Worm (Caenorhabditis elegans) whole organism, L1 larva: Measurements from ENCODE around the gene lir-1.

Experiments used
- C04F5.9 ChIP-seq: sonication (generic microtip); optimal IDR thresholded peaks from 2 replicates; lab custom pipeline; 2016; ENCODE audit warnings: missing genetic modification characterization, missing compliant biosample characterization
- Y116A8C.19 ChIP-seq: sonication (generic microtip); optimal IDR thresholded peaks from 2 replicates; lab custom pipeline; 2016; ENCODE audit warnings: missing compliant biosample characterization, missing genetic modification characterization, borderline replicate concordance
- ama-1 ChIP-seq: fragments of 150-350 bp; optimal IDR thresholded peaks from 2 replicates; lab custom pipeline; 2014
- ceh-63 ChIP-seq: fragments of 200-800 bp; sonication (Bioruptor generic); optimal IDR thresholded peaks from 2 replicates; lab custom pipeline; 2018; ENCODE audit warnings: mild to moderate bottlenecking, missing genetic modification characterization, missing compliant biosample characterization
- ceh-88 ChIP-seq: fragments of 200-800 bp; sonication (Bioruptor generic); IDR thresholded peaks from 2 replicates; pipeline ENCODE4 v1.3.6; 2022; ENCODE audit warnings: missing genetic modification characterization, missing compliant biosample characterization
- ces-1 ChIP-seq: fragments of 150-350 bp; optimal IDR thresholded peaks from 2 replicates; lab custom pipeline; 2014; ENCODE audit warnings: missing biosample characterization, missing genetic modification reagents, missing genetic modification characterization
- efl-1 ChIP-seq, 4 experiments: fragments of 150-350 bp; optimal IDR thresholded peaks in 3 of 4; peaks in 1 of 4; 1 replicate in 1 of 4; 2 replicates in 3 of 4; lab custom pipeline; 2014; ENCODE audit warnings: missing biosample characterization in 2 of 4, missing genetic modification characterization in 2 of 4, missing genetic modification reagents in 2 of 4
- efl-3 ChIP-seq: fragments of 200-800 bp; sonication (Bioruptor generic); optimal IDR thresholded peaks from 2 replicates; lab custom pipeline; 2018; ENCODE audit warnings: mild to moderate bottlenecking, missing genetic modification characterization, missing compliant biosample characterization
- egl-13 ChIP-seq: sonication (generic microtip); optimal IDR thresholded peaks from 2 replicates; lab custom pipeline; 2016; ENCODE audit warnings: missing genotype, missing genetic modification reagents, missing genetic modification characterization, missing compliant biosample characterization
- fkh-10 ChIP-seq: sonication (generic microtip); optimal IDR thresholded peaks from 2 replicates; lab custom pipeline; 2017; ENCODE audit warnings: missing biosample characterization, missing genetic modification reagents, missing genetic modification characterization
- fkh-4 ChIP-seq: sonication (generic microtip); optimal IDR thresholded peaks from 2 replicates; lab custom pipeline; 2016; ENCODE audit warnings: missing compliant biosample characterization, missing genetic modification characterization, borderline replicate concordance
- fkh-8 ChIP-seq: sonication (generic microtip); optimal IDR thresholded peaks from 2 replicates; lab custom pipeline; 2016; ENCODE audit warnings: mild to moderate bottlenecking, missing genetic modification characterization, missing compliant biosample characterization
- hlh-17 ChIP-seq: fragments of 200-800 bp; sonication (Bioruptor generic); optimal IDR thresholded peaks from 2 replicates; lab custom pipeline; 2018; ENCODE audit warnings: missing genetic modification characterization, mild to moderate bottlenecking, missing compliant biosample characterization, moderate library complexity, borderline replicate concordance
- lin-13 ChIP-seq: fragments of 150-350 bp; optimal IDR thresholded peaks from 2 replicates; lab custom pipeline; 2014; ENCODE audit warnings: missing biosample characterization, missing genetic modification reagents, missing genetic modification characterization
- lin-14 ChIP-seq: fragments of 200-800 bp; sonication (Bioruptor generic); optimal IDR thresholded peaks from 2 replicates; lab custom pipeline; 2018; ENCODE audit warnings: mild to moderate bottlenecking, missing genetic modification characterization, moderate library complexity, missing compliant biosample characterization
- lin-39 ChIP-seq: fragments of 150-350 bp; optimal IDR thresholded peaks from 2 replicates; lab custom pipeline; 2014; ENCODE audit warnings: missing biosample characterization, missing genetic modification reagents, missing genetic modification characterization
- lir-3 ChIP-seq: sonication (generic microtip); optimal IDR thresholded peaks from 2 replicates; lab custom pipeline; 2016; ENCODE audit warnings: mild to moderate bottlenecking, missing genetic modification characterization, moderate library complexity, missing compliant biosample characterization; ENCODE audit not compliant: poor library complexity
- lsy-2 ChIP-seq, 2 experiments: fragments of 150-350 bp; optimal IDR thresholded peaks; 2 replicates each; lab custom pipeline; 2014; ENCODE audit warnings: missing biosample characterization in 2 of 2, missing genetic modification characterization in 2 of 2
- mab-9 ChIP-seq: fragments of 200-800 bp; sonication (Bioruptor generic); IDR thresholded peaks from 2 replicates; pipeline ENCODE4 v1.3.6; 2022; ENCODE audit warnings: missing genetic modification reagents, missing genetic modification characterization, missing compliant biosample characterization
- mef-2 ChIP-seq: fragments of 150-350 bp; optimal IDR thresholded peaks from 2 replicates; lab custom pipeline; 2014; ENCODE audit warnings: missing biosample characterization, missing genetic modification characterization
- mep-1 ChIP-seq: fragments of 150-350 bp; optimal IDR thresholded peaks from 2 replicates; lab custom pipeline; 2014; ENCODE audit warnings: missing biosample characterization, missing genetic modification characterization
- nhr-12 ChIP-seq: sonication (generic microtip); optimal IDR thresholded peaks from 2 replicates; lab custom pipeline; 2017; ENCODE audit warnings: missing biosample characterization, missing genetic modification characterization
- nhr-19 ChIP-seq: fragments of 200-800 bp; sonication (Bioruptor generic); conservative IDR thresholded peaks from 2 replicates; pipeline ENCODE4 v1.3.6; 2022; ENCODE audit warnings: missing genetic modification characterization, missing compliant biosample characterization
- nhr-20 ChIP-seq: sonication (generic microtip); optimal IDR thresholded peaks from 2 replicates; lab custom pipeline; 2016; ENCODE audit warnings: mild to moderate bottlenecking, missing genetic modification characterization, missing compliant biosample characterization
- nhr-237 ChIP-seq: fragments of 150-350 bp; optimal IDR thresholded peaks from 2 replicates; lab custom pipeline; 2014; ENCODE audit warnings: missing biosample characterization, missing genetic modification characterization
- nhr-71 ChIP-seq: sonication (generic microtip); optimal IDR thresholded peaks from 2 replicates; lab custom pipeline; 2016; ENCODE audit warnings: mild to moderate bottlenecking, missing genetic modification characterization, moderate library complexity, missing compliant biosample characterization
- nhr-85 ChIP-seq: sonication (generic microtip); peaks from one replicate; lab custom pipeline; 2016; ENCODE audit warnings: missing genetic modification characterization, inconsistent platforms, missing compliant biosample characterization
- nhr-90 ChIP-seq: sonication (generic microtip); optimal IDR thresholded peaks from 2 replicates; lab custom pipeline; 2016; ENCODE audit warnings: mild to moderate bottlenecking, missing genetic modification characterization, missing compliant biosample characterization; ENCODE audit not compliant: poor library complexity
- rnt-1 ChIP-seq: sonication (generic microtip); optimal IDR thresholded peaks from 2 replicates; lab custom pipeline; 2016; ENCODE audit warnings: mild to moderate bottlenecking, missing genetic modification characterization, moderate library complexity, missing compliant biosample characterization
- skn-1 ChIP-seq: fragments of 150-350 bp; optimal IDR thresholded peaks from 2 replicates; lab custom pipeline; 2014; ENCODE audit warnings: missing biosample characterization, missing genetic modification characterization
- sptf-1 ChIP-seq: fragments of 150-350 bp; optimal IDR thresholded peaks from 2 replicates; lab custom pipeline; 2014; ENCODE audit warnings: missing biosample characterization, missing genetic modification characterization
- tbx-2 ChIP-seq: sonication (generic microtip); optimal IDR thresholded peaks from 2 replicates; lab custom pipeline; 2016; ENCODE audit warnings: missing genetic modification characterization, missing compliant biosample characterization
- tlp-1 ChIP-seq: fragments of 150-350 bp; optimal IDR thresholded peaks from 2 replicates; lab custom pipeline; 2014; ENCODE audit warnings: missing biosample characterization, missing genetic modification characterization
- unc-130 ChIP-seq: fragments of 150-350 bp; optimal IDR thresholded peaks from 2 replicates; lab custom pipeline; 2017; ENCODE audit warnings: missing biosample characterization, missing genetic modification characterization, inconsistent platforms
- unc-30 ChIP-seq: sonication (generic microtip); optimal IDR thresholded peaks from 2 replicates; lab custom pipeline; 2017; ENCODE audit warnings: missing biosample characterization, missing genetic modification characterization
- unc-62 ChIP-seq: fragments of 150-350 bp; optimal IDR thresholded peaks from 2 replicates; lab custom pipeline; 2014; ENCODE audit warnings: missing biosample characterization, missing genetic modification reagents, missing genetic modification characterization
- unc-86 ChIP-seq: sonication (generic microtip); optimal IDR thresholded peaks from 2 replicates; lab custom pipeline; 2016; ENCODE audit warnings: missing genetic modification characterization, missing compliant biosample characterization
- vab-15 ChIP-seq: sonication (generic microtip); optimal IDR thresholded peaks from 2 replicates; lab custom pipeline; 2017; ENCODE audit warnings: missing genotype, mild to moderate bottlenecking, missing genetic modification characterization, missing compliant biosample characterization
- xbp-1 ChIP-seq: sonication (generic microtip); optimal IDR thresholded peaks from 2 replicates; lab custom pipeline; 2016; ENCODE audit warnings: missing genetic modification characterization, missing compliant biosample characterization
- zag-1 ChIP-seq: fragments of 150-350 bp; optimal IDR thresholded peaks from 2 replicates; lab custom pipeline; 2014; ENCODE audit warnings: missing biosample characterization, missing genetic modification characterization
- ztf-11 ChIP-seq, 2 experiments: sonication (generic microtip); optimal IDR thresholded peaks; 2 replicates each; lab custom pipeline; 2016 to 2017; ENCODE audit warnings: missing genetic modification characterization in 2 of 2, missing biosample characterization in 1 of 2, missing compliant biosample characterization in 1 of 2

The lir-1 gene

DNA sequence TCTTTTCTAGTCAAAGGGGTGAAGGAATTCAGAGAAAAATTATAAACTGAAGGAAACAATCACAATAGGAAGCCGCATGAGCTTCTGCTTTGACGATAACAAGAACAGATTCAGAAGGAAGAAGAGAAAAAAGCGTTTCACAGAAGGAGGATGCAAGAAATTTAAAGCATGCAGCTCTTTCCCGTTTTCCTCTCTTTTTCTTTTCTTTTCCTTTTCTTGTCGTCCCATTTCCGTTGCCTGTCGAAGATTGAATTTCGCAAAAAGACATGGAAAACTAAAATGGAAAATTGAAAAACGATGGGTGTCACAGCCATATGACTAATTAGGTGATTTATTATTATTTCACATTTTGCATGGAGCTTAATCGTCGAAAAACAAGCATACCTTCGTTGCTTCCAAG lies 44.3 kb downstream of the lir-1 start:
- TF ChIP-seq ceh-63 (GFP tag; lab: Kevin White, UChicago), result no peak
- no peak for TF ChIP-seq hlh-17 (GFP tag; lab: Kevin White, UChicago)
- no peak for TF ChIP-seq rnt-1
- no peak for TF ChIP-seq lsy-2 (tag; optimal IDR thresholded peaks at IDR 0.05; lab: Kevin White, UChicago)
- TF ChIP-seq unc-130 (tag; lab: Kevin White, UChicago), result no peak
- peak; percentile 10 for TF ChIP-seq mep-1 (tag; lab: Kevin White, UChicago)
- TF ChIP-seq ceh-88 (GFP tag; lab: Robert Waterston, UW), result no peak
- TF ChIP-seq mab-9 (GFP tag; lab: Robert Waterston, UW), result no peak
- TF ChIP-seq C04F5.9 (tag; lab: Kevin White, UChicago), result no peak
- TF ChIP-seq ama-1, result no peak
- TF ChIP-seq fkh-8 (tag; lab: Kevin White, UChicago), result no peak
- no peak for TF ChIP-seq nhr-237 (tag; lab: Kevin White, UChicago)
- no peak for TF ChIP-seq nhr-12 (tag; lab: Kevin White, UChicago)
- no peak for TF ChIP-seq xbp-1 (tag; lab: Kevin White, UChicago)
- no peak for TF ChIP-seq tlp-1
- TF ChIP-seq lin-14 (GFP tag; lab: Kevin White, UChicago), result peak; percentile 65
- TF ChIP-seq ces-1 (GFP tag; lab: Kevin White, UChicago), result no peak
- no peak for TF ChIP-seq zag-1 (tag; lab: Kevin White, UChicago)
- no peak for TF ChIP-seq nhr-85
- no peak for TF ChIP-seq nhr-19 (GFP tag; lab: Robert Waterston, UW)
- no peak for TF ChIP-seq efl-3
- no peak for TF ChIP-seq vab-15 (tag; lab: Kevin White, UChicago)
- no peak for TF ChIP-seq skn-1 (tag; lab: Kevin White, UChicago)
- TF ChIP-seq fkh-4 (tag; lab: Kevin White, UChicago), result no peak
- no peak for TF ChIP-seq lin-39 (tag; lab: Kevin White, UChicago)
- TF ChIP-seq unc-62 (GFP tag; lab: Kevin White, UChicago), result no peak
- no peak for TF ChIP-seq lin-13 (GFP tag; lab: Kevin White, UChicago)
- peak; percentile 89 for TF ChIP-seq fkh-10
- no peak for TF ChIP-seq unc-30
- no peak for TF ChIP-seq lir-3 (tag; lab: Kevin White, UChicago)
- peak; percentile 23 for TF ChIP-seq unc-86 (tag; lab: Kevin White, UChicago)
- TF ChIP-seq tbx-2, result no peak
- TF ChIP-seq mef-2 (tag; lab: Kevin White, UChicago), result no peak
- peak; percentile 33 for TF ChIP-seq nhr-71 (tag; lab: Kevin White, UChicago)
- no peak for TF ChIP-seq Y116A8C.19
- TF ChIP-seq nhr-90 (tag; lab: Kevin White, UChicago), result no peak
- TF ChIP-seq egl-13 (tag; lab: Kevin White, UChicago), result no peak

DNA sequence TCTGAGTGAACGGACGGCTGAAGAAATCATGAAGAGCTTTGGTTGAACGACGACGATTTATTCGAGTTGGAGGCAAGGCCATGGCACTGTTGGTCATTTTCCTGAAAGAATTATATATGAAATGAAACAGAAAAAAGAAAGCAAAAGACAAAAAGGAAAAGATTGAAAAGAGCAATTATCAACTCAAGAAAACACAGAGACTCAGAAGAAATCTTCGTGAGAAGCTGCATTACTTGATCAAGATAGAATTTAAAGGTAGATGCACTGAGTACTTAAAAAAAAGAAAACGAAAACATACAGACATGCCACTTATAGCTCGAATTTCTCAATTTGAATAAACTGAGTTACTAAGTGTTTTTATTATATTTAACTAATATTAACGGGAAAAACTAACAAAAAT lies 46.7 kb downstream of the lir-1 start, which contains the start of gene cpna-5:
TSS of gene cpna-5 (minus strand) at position 101 of the 400 bp plus-strand sequence.
- TF ChIP-seq sptf-1, result no peak
- TF ChIP-seq ztf-11 (tag; optimal IDR thresholded peaks at IDR 0.05; lab: Kevin White, UChicago), result no peak

DNA sequence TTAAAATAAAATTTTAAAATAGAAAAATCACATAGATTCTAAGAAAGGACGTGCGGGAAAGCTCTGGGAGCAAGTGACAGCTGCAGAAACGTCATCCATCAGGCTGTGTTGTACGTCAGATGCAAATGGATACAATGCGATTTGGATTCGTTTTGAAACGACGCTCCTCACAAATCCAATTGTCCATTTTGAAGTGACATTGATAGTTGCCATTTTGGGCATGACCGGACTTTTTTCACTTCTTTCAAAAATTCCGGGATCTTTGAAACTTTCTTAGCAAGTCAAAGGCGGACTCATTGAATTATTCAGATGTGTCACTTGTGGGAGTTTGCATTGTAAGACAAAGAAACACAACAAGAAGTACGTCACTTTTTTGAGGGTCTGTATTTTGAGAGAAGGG lies 47.2 kb downstream of the lir-1 start:
- peak; percentile 68 for TF ChIP-seq lin-14 (GFP tag; lab: Kevin White, UChicago)
- no peak for TF ChIP-seq nhr-20 (tag; lab: Kevin White, UChicago)
- no peak for TF ChIP-seq efl-1 (optimal IDR thresholded peaks at IDR 0.05; lab: Kevin White, UChicago)
- peak in 1 of 2 experiments; percentile 39 for TF ChIP-seq efl-1 (GFP tag; optimal IDR thresholded peaks at IDR 0.05 in 1 of 2; lab: Kevin White, UChicago)
- TF ChIP-seq nhr-71 (tag; lab: Kevin White, UChicago), result peak; percentile 2
- peak; percentile 78 for TF ChIP-seq fkh-10
- TF ChIP-seq nhr-12 (tag; lab: Kevin White, UChicago), result no peak
